Fruit fly (Drosophila melanogaster): ENCODE measurements around the gene CG9855.

DNA sequence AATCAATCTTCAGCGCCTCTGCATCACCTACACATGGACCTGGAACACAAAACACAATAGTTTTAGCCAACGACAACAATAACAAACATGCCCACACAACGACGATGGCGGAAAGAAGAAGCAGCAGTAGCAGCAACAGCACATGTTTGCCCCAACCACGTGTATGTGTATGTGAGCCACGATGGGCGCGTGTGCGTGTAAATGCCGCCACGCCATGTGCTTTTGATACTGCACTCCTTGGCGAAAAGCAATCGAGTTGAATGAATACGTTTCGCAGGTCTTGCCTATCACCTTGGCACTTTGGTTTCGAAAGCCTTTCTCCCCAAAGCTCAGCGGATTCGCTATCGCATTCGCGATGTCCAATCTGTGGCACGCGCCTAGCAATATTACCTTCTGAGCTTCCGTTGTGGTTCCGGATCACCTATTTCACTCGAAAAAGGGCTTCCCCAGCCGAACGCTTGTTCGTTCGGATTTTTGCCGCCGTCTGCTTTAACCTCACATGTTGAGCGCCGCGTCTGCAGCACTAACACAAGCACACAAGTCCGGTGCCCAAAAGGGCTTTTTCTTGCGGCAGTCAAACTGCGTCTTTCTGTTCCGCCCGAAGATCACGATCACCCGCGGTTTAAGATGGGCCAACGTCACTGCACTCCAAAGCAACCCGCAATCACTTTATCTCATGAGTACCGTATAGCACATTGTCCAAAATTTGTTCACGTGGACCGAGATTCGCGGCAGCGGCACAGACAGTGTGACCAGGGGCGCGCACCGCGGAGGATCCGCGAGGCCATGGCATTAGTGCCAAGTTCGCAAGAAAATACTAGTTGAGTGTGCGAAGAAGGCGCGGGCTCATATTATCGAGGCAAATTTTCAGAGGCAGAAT lies 31.1 kb upstream of the CG9855 start, which contains the start of gene srl:
- no peak for TF ChIP-seq lola (GFP tag; optimal IDR thresholded peaks at IDR 0.05)
- TF ChIP-seq h (GFP tag; optimal IDR thresholded peaks at IDR 0.05), result no peak
- TF ChIP-seq psq (GFP tag; optimal IDR thresholded peaks at IDR 0.05), result no peak
- no peak for TF ChIP-seq usp (GFP tag; optimal IDR thresholded peaks at IDR 0.05)
- TF ChIP-seq foxo (GFP tag; optimal IDR thresholded peaks at IDR 0.05), result no peak
- no peak for TF ChIP-seq sv (GFP tag; optimal IDR thresholded peaks at IDR 0.05)
- no peak for TF ChIP-seq Hnf4 (GFP tag; optimal IDR thresholded peaks at IDR 0.05)
- no peak for TF ChIP-seq Sp1 (GFP tag; optimal IDR thresholded peaks at IDR 0.05)

All from whole organism, wandering third instar larva.